Fruit fly (Drosophila melanogaster): ENCODE measurements around the gene dnd.

The dnd gene

DNA sequence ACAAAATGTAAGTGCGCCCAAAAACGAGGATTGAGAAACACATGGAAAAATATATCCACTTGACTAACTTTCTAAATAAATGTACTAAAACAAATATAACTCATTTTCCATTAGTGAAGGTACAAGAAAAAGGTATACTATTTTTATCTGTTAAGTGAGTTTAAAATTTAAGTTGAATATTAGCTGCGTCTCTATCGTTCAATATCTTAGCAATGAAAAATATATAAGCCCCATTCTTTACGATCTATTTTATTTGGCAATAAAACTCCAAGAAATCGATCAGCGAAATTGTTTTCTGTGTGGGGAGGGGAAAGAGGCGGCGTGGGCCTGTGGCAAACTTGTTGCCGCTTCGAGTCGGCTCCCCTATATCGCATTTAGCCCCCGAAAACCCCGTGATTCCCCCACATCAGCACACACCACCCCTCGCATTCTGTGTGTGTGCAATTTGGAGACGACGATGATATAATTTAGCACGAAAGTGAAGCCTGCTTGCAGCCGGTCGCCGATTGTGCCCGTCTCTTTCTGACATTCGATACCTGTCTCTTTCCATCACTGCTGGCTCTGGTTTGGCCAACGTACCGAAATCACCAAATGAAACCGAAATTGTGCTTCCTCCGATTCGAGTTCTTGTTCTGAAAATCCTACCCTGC lies 35.6 kb upstream of the dnd start (continued):
- peak; percentile 66 for TF ChIP-seq Sox14 (GFP tag; optimal IDR thresholded peaks at IDR 0.05)
- peak; percentile 82 to 91 for TF ChIP-seq ss (GFP tag; optimal IDR thresholded peaks at IDR 0.05)
- peak; percentile 46; the same call in 2 of the 3 replicates for TF ChIP-seq CG6163 (GFP tag; IDR thresholded peaks at IDR 0.05)
- TF ChIP-seq Eip75B (GFP tag; optimal IDR thresholded peaks at IDR 0.05): peak; percentile 60
- TF ChIP-seq CG10669 (GFP tag; optimal IDR thresholded peaks at IDR 0.05): peak; percentile 89
- TF ChIP-seq CG15336 (GFP tag; IDR thresholded peaks at IDR 0.05): peak; percentile 51
- TF ChIP-seq CG10631 (GFP tag; optimal IDR thresholded peaks at IDR 0.05): peak; percentile 86
- peak; percentile 53 for TF ChIP-seq Sox15 (GFP tag; optimal IDR thresholded peaks at IDR 0.05)
- TF ChIP-seq dsx (GFP tag; optimal IDR thresholded peaks at IDR 0.05; ENCODE audit: poor library complexity, severe bottlenecking): peak; percentile 93
- TF ChIP-seq CG32006 (GFP tag; optimal IDR thresholded peaks at IDR 0.05): peak; percentile 68
- peak; percentile 63 for TF ChIP-seq CG6276 (GFP tag; optimal IDR thresholded peaks at IDR 0.05)
- TF ChIP-seq CG3919 (GFP tag; optimal IDR thresholded peaks at IDR 0.05): peak; percentile 72
- peak; percentile 72 for TF ChIP-seq CG7368 (GFP tag; optimal IDR thresholded peaks at IDR 0.05)
- peak; percentile 50 for TF ChIP-seq topi (GFP tag; optimal IDR thresholded peaks at IDR 0.05)
- peak; percentile 59 for TF ChIP-seq CG34406 (GFP tag; optimal IDR thresholded peaks at IDR 0.05)
- TF ChIP-seq CG11762 (GFP tag; optimal IDR thresholded peaks at IDR 0.05; ENCODE audit: insufficient read depth): peak; percentile 63
- TF ChIP-seq eg (GFP tag; IDR thresholded peaks at IDR 0.05): no peak
- peak; percentile 77 for TF ChIP-seq pdm3 (GFP tag; optimal IDR thresholded peaks at IDR 0.05)
- peak; percentile 60 for TF ChIP-seq CG11902 (GFP tag; optimal IDR thresholded peaks at IDR 0.05)
- peak; percentile 61 for TF ChIP-seq net (GFP tag; optimal IDR thresholded peaks at IDR 0.05)
- no peak for TF ChIP-seq Eip93F (GFP tag; optimal IDR thresholded peaks at IDR 0.05)
- peak; percentile 73 to 79 for TF ChIP-seq salr (GFP tag; optimal IDR thresholded peaks at IDR 0.05)
- TF ChIP-seq Ets21C (GFP tag; optimal IDR thresholded peaks at IDR 0.05): peak; percentile 8
- peak; percentile 82 for TF ChIP-seq CG9139 (GFP tag; optimal IDR thresholded peaks at IDR 0.05)
- peak; percentile 25 for TF ChIP-seq cyc (GFP tag; optimal IDR thresholded peaks at IDR 0.05)
- peak; percentile 87 for TF ChIP-seq fd59A (GFP tag; optimal IDR thresholded peaks at IDR 0.05)
- peak; percentile 15 for TF ChIP-seq fd85E (GFP tag; optimal IDR thresholded peaks at IDR 0.05)
- TF ChIP-seq dac (GFP tag; optimal IDR thresholded peaks at IDR 0.05): no peak
- TF ChIP-seq Gug (GFP tag; IDR thresholded peaks at IDR 0.05): 0 out of 2 replicates have a peak, but pooled peaks have one; percentile 23
- TF ChIP-seq CG16779 (tag; optimal IDR thresholded peaks at IDR 0.05): peak; percentile 63
- TF ChIP-seq Ets96B (tag; optimal IDR thresholded peaks at IDR 0.05): peak; percentile 93
- TF ChIP-seq svp (GFP tag): peak; percentile 66
- peak; percentile 18 for TF ChIP-seq CG31627 (GFP tag; optimal IDR thresholded peaks at IDR 0.05)
- peak; percentile 90 for TF ChIP-seq CG6808 (GFP tag; optimal IDR thresholded peaks at IDR 0.05)
- TF ChIP-seq Eip78C (GFP tag): peak; percentile 94
- peak; percentile 40 for TF ChIP-seq CG8319 (GFP tag; optimal IDR thresholded peaks at IDR 0.05)
- TF ChIP-seq Hr39 (GFP tag; optimal IDR thresholded peaks at IDR 0.05): peak; percentile 40
- TF ChIP-seq Lpt (GFP tag; optimal IDR thresholded peaks at IDR 0.05): peak; percentile 34
- TF ChIP-seq CG4318 (GFP tag; optimal IDR thresholded peaks at IDR 0.05): peak; percentile 20
- TF ChIP-seq Hr4 (GFP tag; optimal IDR thresholded peaks at IDR 0.05): peak; percentile 6
- TF ChIP-seq Blimp-1 (GFP tag; optimal IDR thresholded peaks at IDR 0.05): peak; percentile 90

DNA sequence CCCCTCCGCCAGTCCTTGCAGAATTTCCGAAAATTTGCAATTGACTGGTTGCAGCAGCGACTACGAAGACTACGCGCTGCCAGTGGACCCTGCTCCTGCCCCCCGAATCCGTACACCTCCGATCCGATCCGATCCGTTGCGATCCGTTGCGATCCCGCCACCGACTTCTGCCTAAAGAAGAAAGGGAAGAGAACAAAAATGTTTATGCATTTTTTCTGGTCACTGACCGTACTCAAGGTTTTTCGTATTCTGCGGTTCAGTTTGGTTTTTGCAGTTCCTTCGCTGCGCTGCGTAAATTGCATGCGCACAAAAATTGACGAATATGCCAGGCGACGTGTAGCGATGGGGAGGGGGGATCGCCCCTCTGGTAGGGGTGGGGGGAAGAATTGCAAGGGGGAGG lies 35.1 kb upstream of the dnd start:
- TF ChIP-seq Blimp-1 (GFP tag; optimal IDR thresholded peaks at IDR 0.05) (peak; percentile 45), vri (GFP tag; optimal IDR thresholded peaks at IDR 0.05) (no peak), fd85E (GFP tag; optimal IDR thresholded peaks at IDR 0.05) (no peak), esn (GFP tag; optimal IDR thresholded peaks at IDR 0.05) (no peak), CG10631 (GFP tag; optimal IDR thresholded peaks at IDR 0.05) (no peak), Eip78C (GFP tag) (no peak), topi (GFP tag; optimal IDR thresholded peaks at IDR 0.05) (no peak), Ets21C (GFP tag; optimal IDR thresholded peaks at IDR 0.05) (no peak), ss (GFP tag; optimal IDR thresholded peaks at IDR 0.05) (no peak), CG32006 (GFP tag; optimal IDR thresholded peaks at IDR 0.05) (no peak), CG8119 (GFP tag; IDR thresholded peaks at IDR 0.05) (no peak), CG3919 (GFP tag; optimal IDR thresholded peaks at IDR 0.05) (no peak), svp (GFP tag) (no peak), CG6163 (GFP tag; IDR thresholded peaks at IDR 0.05) (0 out of 3 replicates have a peak, but pooled peaks have one; percentile 12), acj6 (GFP tag; optimal IDR thresholded peaks at IDR 0.05) (no peak), Ets96B (tag; optimal IDR thresholded peaks at IDR 0.05) (no peak)
